Fruit fly (Drosophila melanogaster) whole organism, pupa: ENCODE measurements around the gene Cpr67Fa1.

Experiments
- CG10348 ChIP-seq: fragments of 200-800 bp; sonication (Bioruptor generic); IDR thresholded peaks from 2 replicates; pipeline ENCODE4 v1.3.6; 2022; ENCODE audit warnings: missing biosample characterization, missing genetic modification characterization
- CG12605 ChIP-seq: fragments of 200-800 bp; sonication (Bioruptor generic); IDR thresholded peaks from 2 replicates; pipeline ENCODE4 v1.3.6; 2022; ENCODE audit warnings: missing biosample characterization, missing genetic modification characterization
- CG13204 ChIP-seq: fragments of 200-800 bp; sonication (Bioruptor generic); optimal IDR thresholded peaks from 2 replicates; lab custom pipeline; 2018; ENCODE audit warnings: missing biosample characterization, mild to moderate bottlenecking, missing genetic modification characterization, moderate library complexity
- CG14655 ChIP-seq: fragments of 200-800 bp; sonication (Bioruptor generic); optimal IDR thresholded peaks from 3 replicates; lab custom pipeline; 2017; ENCODE audit warnings: mild to moderate bottlenecking, missing biosample characterization, missing genetic modification reagents, missing genetic modification characterization
- CG15710 ChIP-seq: fragments of 200-800 bp; sonication (Bioruptor generic); optimal IDR thresholded peaks from 2 replicates; lab custom pipeline; 2018; ENCODE audit warnings: missing biosample characterization, mild to moderate bottlenecking, missing genetic modification characterization, moderate library complexity
- CG17806 ChIP-seq: fragments of 200-800 bp; sonication (Bioruptor generic); optimal IDR thresholded peaks from 2 replicates; lab custom pipeline; 2018; ENCODE audit warnings: missing biosample characterization, mild to moderate bottlenecking, missing genetic modification characterization, moderate library complexity
- CG32121 ChIP-seq: fragments of 200-800 bp; sonication (Bioruptor generic); IDR thresholded peaks from 2 replicates; pipeline ENCODE4 v1.3.6; 2022; ENCODE audit warnings: missing biosample characterization, missing genetic modification characterization
- CG34367 ChIP-seq: fragments of 200-800 bp; sonication (Bioruptor generic); optimal IDR thresholded peaks from 2 replicates; lab custom pipeline; 2018; ENCODE audit warnings: missing biosample characterization, mild to moderate bottlenecking, missing genetic modification characterization
- CG4496 ChIP-seq: fragments of 200-800 bp; sonication (Bioruptor generic); IDR thresholded peaks from 3 replicates; pipeline ENCODE4 v1.3.6; 2022; ENCODE audit warnings: missing biosample characterization, missing genetic modification characterization
- CG8159 ChIP-seq: fragments of 200-800 bp; sonication (Bioruptor generic); optimal IDR thresholded peaks from 3 replicates; lab custom pipeline; 2018; ENCODE audit warnings: missing biosample characterization, mild to moderate bottlenecking, missing genetic modification characterization, moderate library complexity
- CG8301 ChIP-seq: fragments of 200-800 bp; sonication (Bioruptor generic); optimal IDR thresholded peaks from 2 replicates; lab custom pipeline; 2018; ENCODE audit warnings: missing biosample characterization, mild to moderate bottlenecking, missing genetic modification characterization
- CG9948 ChIP-seq: fragments of 200-800 bp; sonication (Bioruptor generic); optimal IDR thresholded peaks from 2 replicates; lab custom pipeline; 2018; ENCODE audit warnings: missing biosample characterization, mild to moderate bottlenecking, missing genetic modification characterization, moderate library complexity
- D1 ChIP-seq: fragments of 200-800 bp; sonication (Bioruptor generic); optimal IDR thresholded peaks from 2 replicates; lab custom pipeline; 2018; ENCODE audit warnings: missing biosample characterization, mild to moderate bottlenecking, missing genetic modification characterization, moderate library complexity
- EcR ChIP-seq: fragments of 200-800 bp; sonication (Bioruptor generic); optimal IDR thresholded peaks from 3 replicates; lab custom pipeline; 2019; ENCODE audit warnings: missing biosample characterization, missing genetic modification characterization, mild to moderate bottlenecking, moderate library complexity, missing genetic modification reagents
- Ets98B ChIP-seq: fragments of 200-800 bp; sonication (Bioruptor generic); IDR thresholded peaks from 2 replicates; pipeline ENCODE4 v1.3.6; 2022; ENCODE audit warnings: missing biosample characterization, missing genetic modification characterization
- Pif1A ChIP-seq: fragments of 200-800 bp; sonication (Bioruptor generic); optimal IDR thresholded peaks from 3 replicates; lab custom pipeline; 2016; ENCODE audit warnings: missing biosample characterization, missing genetic modification characterization
- Pif1B ChIP-seq: fragments of 200-800 bp; sonication (Bioruptor generic); optimal IDR thresholded peaks from 3 replicates; lab custom pipeline; 2016; ENCODE audit warnings: missing biosample characterization, missing genetic modification characterization
- Snoo ChIP-seq: fragments of 200-800 bp; sonication (Bioruptor generic); optimal IDR thresholded peaks from 3 replicates; lab custom pipeline; 2017; ENCODE audit warnings: missing biosample characterization, mild to moderate bottlenecking, missing genetic modification characterization, inconsistent platforms
- fd96Ca ChIP-seq: fragments of 200-800 bp; sonication (Bioruptor generic); IDR thresholded peaks from 3 replicates; pipeline ENCODE4 v1.3.6; 2022; ENCODE audit warnings: missing biosample characterization, missing genetic modification characterization
- gl ChIP-seq: fragments of 200-800 bp; sonication (Bioruptor generic); optimal IDR thresholded peaks from 2 replicates; lab custom pipeline; 2018; ENCODE audit warnings: missing biosample characterization, mild to moderate bottlenecking, missing genetic modification characterization
- rn ChIP-seq: fragments of 200-800 bp; sonication (Bioruptor generic); IDR thresholded peaks from 2 replicates; pipeline ENCODE4 v1.3.6; 2022; ENCODE audit warnings: missing biosample characterization, missing genetic modification characterization

Gene Cpr67Fa1

DNA sequence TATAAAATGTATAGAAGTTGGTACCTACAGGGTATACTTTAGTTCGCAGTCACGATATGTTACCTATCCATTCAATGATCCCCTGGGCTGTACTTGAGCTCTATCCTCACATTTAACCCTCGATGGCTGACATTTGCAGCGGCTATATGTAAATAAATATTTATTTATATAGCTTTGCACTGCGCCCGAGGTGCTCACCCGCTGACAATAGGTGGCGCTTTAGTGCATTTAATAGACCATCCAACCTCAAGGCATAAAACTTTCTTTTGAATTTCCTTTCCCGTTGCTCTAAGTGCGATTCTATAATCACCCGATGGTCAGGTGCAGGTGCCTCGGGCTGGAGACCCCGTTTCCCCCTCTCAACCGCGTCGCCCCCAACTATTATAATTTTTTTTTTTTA is 27.5 kb downstream of the Cpr67Fa1 start:
- TF ChIP-seq CG32121 (GFP tag; lab: Robert Waterston, UW) (no peak), CG9948 (no peak), CG34367 (tag; lab: Kevin White, UChicago) (no peak), Pif1A (GFP tag; lab: Kevin White, UChicago) (no peak), CG8301 (no peak), CG10348 (GFP tag; lab: Robert Waterston, UW) (no peak), CG12605 (GFP tag; lab: Robert Waterston, UW) (no peak), CG4496 (GFP tag; lab: Robert Waterston, UW) (no peak), gl (tag; lab: Kevin White, UChicago) (no peak), CG17806 (tag; lab: Kevin White, UChicago) (no peak), CG8159 (tag; lab: Kevin White, UChicago) (no peak), Ets98B (GFP tag; lab: Robert Waterston, UW) (no peak), CG15710 (tag; lab: Kevin White, UChicago) (no peak), fd96Ca (GFP tag; lab: Robert Waterston, UW) (no peak), D1 (no peak), Snoo (tag; lab: Kevin White, UChicago) (no peak), Pif1B (GFP tag; lab: Kevin White, UChicago) (no peak), CG13204 (GFP tag; lab: Kevin White, UChicago) (no peak), CG14655 (GFP tag; lab: Kevin White, UChicago) (no peak)

DNA sequence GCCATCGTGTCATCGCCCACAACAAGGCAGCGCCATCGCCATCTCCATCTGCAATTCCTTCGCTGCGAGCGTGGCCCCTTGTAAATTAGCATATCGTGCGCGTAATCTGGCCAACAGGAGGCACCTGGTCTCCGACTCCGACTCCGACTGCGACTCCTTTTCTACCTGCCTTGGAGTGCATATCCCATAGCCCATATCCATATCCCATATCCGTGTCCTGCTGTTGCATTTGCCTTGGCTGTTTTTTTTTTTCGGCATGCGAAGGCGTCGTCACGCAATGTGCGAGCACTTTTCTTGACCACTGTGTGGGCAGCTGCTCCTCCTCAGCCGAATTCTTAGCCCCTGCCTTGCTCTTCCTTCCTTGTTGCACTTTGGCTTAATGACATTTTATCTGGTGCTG is 28.7 kb downstream of the Cpr67Fa1 start:
- TF ChIP-seq CG8301 (no peak), CG34367 (tag; lab: Kevin White, UChicago) (no peak), CG10348 (GFP tag; lab: Robert Waterston, UW) (no peak), CG12605 (GFP tag; lab: Robert Waterston, UW) (no peak), D1 (no peak), EcR (GFP tag; lab: Kevin White, UChicago) (no peak), CG17806 (tag; lab: Kevin White, UChicago) (no peak), Snoo (tag; lab: Kevin White, UChicago) (no peak), gl (tag; lab: Kevin White, UChicago) (no peak), CG14655 (GFP tag; lab: Kevin White, UChicago) (no peak), CG13204 (GFP tag; lab: Kevin White, UChicago) (no peak), CG8159 (tag; lab: Kevin White, UChicago) (no peak), rn (GFP tag; lab: Robert Waterston, UW) (no peak), CG4496 (GFP tag; lab: Robert Waterston, UW) (no peak), Pif1B (GFP tag; lab: Kevin White, UChicago) (no peak), CG9948 (no peak), Ets98B (GFP tag; lab: Robert Waterston, UW) (no peak), CG15710 (tag; lab: Kevin White, UChicago) (no peak), fd96Ca (GFP tag; lab: Robert Waterston, UW) (no peak)
- TF ChIP-seq, all 21 proteins: peak for 0

DNA sequence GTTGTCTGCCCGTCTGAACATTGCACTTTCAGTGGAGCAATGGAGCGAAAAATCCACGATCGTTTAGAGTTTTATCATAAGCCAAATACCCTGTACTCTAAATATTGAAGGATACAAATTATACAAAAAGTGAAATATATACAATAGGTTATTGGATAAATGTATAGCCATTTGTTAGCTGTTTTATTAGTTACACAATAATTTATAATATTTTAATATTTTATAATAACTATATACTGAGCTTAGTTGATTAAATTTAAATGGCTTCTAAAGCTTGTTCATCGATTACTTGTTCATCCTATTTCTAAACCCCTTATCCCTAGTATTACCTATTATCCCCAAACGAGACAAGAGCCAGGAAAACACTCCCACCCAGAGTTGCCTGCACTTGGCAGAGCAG is 33.2 kb downstream of the Cpr67Fa1 start:
- TF ChIP-seq gl (tag; lab: Kevin White, UChicago) (peak; percentile 35), CG9948 (peak; percentile 86), CG34367 (tag; lab: Kevin White, UChicago) (peak; percentile 73), CG17806 (tag; lab: Kevin White, UChicago) (peak; percentile 78), CG4496 (GFP tag; lab: Robert Waterston, UW) (no peak), CG8301 (peak; percentile 66), EcR (GFP tag; lab: Kevin White, UChicago) (peak; percentile 19), CG8159 (tag; lab: Kevin White, UChicago) (peak; percentile 85), CG32121 (GFP tag; lab: Robert Waterston, UW) (no peak), CG10348 (GFP tag; lab: Robert Waterston, UW) (no peak), CG14655 (GFP tag; lab: Kevin White, UChicago) (peak; percentile 79), CG15710 (tag; lab: Kevin White, UChicago) (peak; percentile 84), D1 (peak; percentile 41), fd96Ca (GFP tag; lab: Robert Waterston, UW) (no peak)

DNA sequence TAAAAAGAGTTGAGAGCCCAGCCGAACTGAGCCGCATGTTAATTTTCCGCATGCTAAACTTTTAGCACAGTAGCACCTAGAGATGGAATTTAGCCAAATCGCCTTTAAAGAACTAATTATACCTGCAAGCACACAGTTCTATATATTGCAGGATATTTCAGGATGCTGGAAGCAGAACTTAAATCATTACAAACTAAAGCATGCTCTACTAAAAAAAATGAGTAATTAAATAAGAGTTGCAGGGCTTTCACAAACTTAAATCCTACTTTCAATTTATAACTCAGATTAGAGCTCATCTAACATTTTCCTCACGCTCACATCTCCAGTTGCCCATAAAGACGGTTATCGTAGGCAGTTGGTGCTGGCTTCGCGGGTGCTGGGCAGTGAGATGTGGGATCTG is 34.9 kb downstream of the Cpr67Fa1 start:
- TF ChIP-seq CG8301 (peak; percentile 53), CG14655 (GFP tag; lab: Kevin White, UChicago) (peak; percentile 66), CG15710 (tag; lab: Kevin White, UChicago) (no peak)

DNA sequence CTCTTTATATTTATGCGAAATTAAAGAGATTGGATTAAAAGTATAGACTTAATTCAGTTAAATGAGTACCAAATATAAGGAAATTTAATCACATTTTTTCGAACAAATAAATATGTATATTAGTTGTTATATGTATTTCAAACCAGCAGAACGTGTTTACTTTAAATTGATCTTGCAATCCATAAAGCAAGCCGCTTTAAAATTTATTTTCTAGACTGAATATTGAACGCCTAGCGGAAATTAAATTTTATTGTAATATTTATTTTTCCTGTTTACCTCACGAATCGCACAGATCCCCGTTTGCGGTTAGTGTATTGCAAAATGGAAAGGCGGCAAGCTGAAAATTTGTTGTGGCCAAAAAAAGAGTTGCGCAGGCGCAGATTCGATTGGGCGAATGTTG is 37.6 kb downstream of the Cpr67Fa1 start:
- no peak for TF ChIP-seq CG32121 (GFP tag; lab: Robert Waterston, UW)
- no peak for TF ChIP-seq CG34367 (tag; lab: Kevin White, UChicago)
- no peak for TF ChIP-seq rn (GFP tag; lab: Robert Waterston, UW)
- TF ChIP-seq CG13204 (GFP tag; lab: Kevin White, UChicago) = no peak
- TF ChIP-seq Ets98B (GFP tag; lab: Robert Waterston, UW) = no peak
- no peak for TF ChIP-seq CG12605 (GFP tag; lab: Robert Waterston, UW)
- no peak for TF ChIP-seq CG10348 (GFP tag; lab: Robert Waterston, UW)
- TF ChIP-seq Snoo (tag; lab: Kevin White, UChicago) = no peak
- TF ChIP-seq CG17806 (tag; lab: Kevin White, UChicago) = no peak
- TF ChIP-seq D1 = no peak

DNA sequence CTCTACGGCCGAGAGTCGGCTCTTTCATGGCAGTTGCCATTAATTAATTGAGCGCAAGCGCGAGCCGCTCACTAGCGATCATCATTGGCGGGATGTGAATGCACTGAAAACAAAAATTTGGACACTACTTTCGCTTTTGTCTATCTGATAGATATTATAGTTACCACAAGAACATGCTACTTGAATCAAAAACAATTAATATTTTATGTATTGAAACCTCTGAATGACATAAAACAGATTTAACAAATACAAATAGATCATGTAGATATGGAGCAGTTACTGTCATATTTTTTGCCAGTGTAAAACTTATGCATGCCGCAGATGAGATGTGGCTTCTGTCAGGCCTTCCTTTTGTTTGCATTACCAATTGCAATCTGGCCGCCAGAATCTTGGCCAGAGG is 38.2 kb downstream of the Cpr67Fa1 start:
- peak; percentile 41 for TF ChIP-seq CG13204 (GFP tag; lab: Kevin White, UChicago)
- peak; percentile 62 for TF ChIP-seq Ets98B (GFP tag; lab: Robert Waterston, UW)
- TF ChIP-seq Pif1A (GFP tag; lab: Kevin White, UChicago) = peak; percentile 57
- no peak for TF ChIP-seq CG10348 (GFP tag; lab: Robert Waterston, UW)
- TF ChIP-seq CG12605 (GFP tag; lab: Robert Waterston, UW) = 0 out of 2 replicates have a peak, but pooled peaks have one; percentile 28
- TF ChIP-seq gl (tag; lab: Kevin White, UChicago) = no peak
- peak; percentile 64 for TF ChIP-seq CG14655 (GFP tag; lab: Kevin White, UChicago)
- TF ChIP-seq Pif1B (GFP tag; lab: Kevin White, UChicago) = peak; percentile 51
- TF ChIP-seq CG8159 (tag; lab: Kevin White, UChicago) = peak; percentile 72
- peak; percentile 17 for TF ChIP-seq Snoo (tag; lab: Kevin White, UChicago)
- TF ChIP-seq fd96Ca (GFP tag; lab: Robert Waterston, UW) = no peak
- TF ChIP-seq CG15710 (tag; lab: Kevin White, UChicago) = peak; percentile 60
- no peak for TF ChIP-seq EcR (GFP tag; lab: Kevin White, UChicago)
- TF ChIP-seq CG32121 (GFP tag; lab: Robert Waterston, UW) = peak; percentile 53; the same call in 1 of the 2 replicates
- peak; percentile 38; the same call in 2 of the 3 replicates for TF ChIP-seq CG4496 (GFP tag; lab: Robert Waterston, UW)
- TF ChIP-seq D1 = no peak
- peak; percentile 50 for TF ChIP-seq CG8301
- peak; percentile 68 for TF ChIP-seq CG17806 (tag; lab: Kevin White, UChicago)
- peak; percentile 47 for TF ChIP-seq CG34367 (tag; lab: Kevin White, UChicago)
- TF ChIP-seq rn (GFP tag; lab: Robert Waterston, UW) = peak; percentile 32; the same call in 1 of the 2 replicates
- TF ChIP-seq CG9948 = peak; percentile 48
